Worm (Caenorhabditis elegans): Measurements from ENCODE around the gene dhhc-4.
"Not testable (repeated sequence)": the region's sequence is repeated elsewhere in the genome, so short reads cannot be mapped to it uniquely, and the experiment has no call there.

Gene dhhc-4

ce11 chrIII:9849950-9850349 is 17.6 kb downstream of the dhhc-4 start (continued):
- TF ChIP-seq lin-29 (GFP tag; IDR thresholded peaks at IDR 0.05) = no peak
- TF ChIP-seq pha-4 (GFP tag; IDR thresholded peaks at IDR 0.05) = no peak
- TF ChIP-seq pha-4 (tag; optimal IDR thresholded peaks at IDR 0.05) = no peak
- no peak for TF ChIP-seq mes-2 (tag; optimal IDR thresholded peaks at IDR 0.05; ENCODE audit: poor library complexity, severe bottlenecking)
- TF ChIP-seq ceh-28 (tag; optimal IDR thresholded peaks at IDR 0.05) = no peak
- TF ChIP-seq mdl-1 (tag; optimal IDR thresholded peaks at IDR 0.05) = peak in 1 of 2 experiments; percentile 54
- TF ChIP-seq vab-7 (GFP tag; IDR thresholded peaks at IDR 0.05) = no peak
- TF ChIP-seq nhr-42 (GFP tag; IDR thresholded peaks at IDR 0.05) = no peak
- peak; percentile 10 for TF ChIP-seq nhr-102 (tag; optimal IDR thresholded peaks at IDR 0.05)
- TF ChIP-seq ceh-20 (GFP tag; IDR thresholded peaks at IDR 0.05) = no peak
- no peak for TF ChIP-seq cey-2 (tag; optimal IDR thresholded peaks at IDR 0.05; ENCODE audit: borderline replicate concordance, insufficient read depth)
- no peak for TF ChIP-seq fos-1 (tag; optimal IDR thresholded peaks at IDR 0.05)
- TF ChIP-seq F37D6.2 (tag; optimal IDR thresholded peaks at IDR 0.05) = no peak
- TF ChIP-seq F26F4.8 (GFP tag; conservative IDR thresholded peaks at IDR 0.05) = no peak
- TF ChIP-seq spr-3 (GFP tag; optimal IDR thresholded peaks at IDR 0.05) = no peak
- no peak for TF ChIP-seq F44E2.7 (GFP tag; IDR thresholded peaks at IDR 0.05)
- no peak for TF ChIP-seq Y5F2A.4 (GFP tag; optimal IDR thresholded peaks at IDR 0.05)
- no peak for TF ChIP-seq Y48G9A.11 (GFP tag; IDR thresholded peaks at IDR 0.05)
- no peak for TF ChIP-seq rbr-2 (tag; optimal IDR thresholded peaks at IDR 0.05)
- TF ChIP-seq mxl-3 (GFP tag; optimal IDR thresholded peaks at IDR 0.05) = peak; percentile 47
- TF ChIP-seq aha-1 (tag) = no peak

DNA sequence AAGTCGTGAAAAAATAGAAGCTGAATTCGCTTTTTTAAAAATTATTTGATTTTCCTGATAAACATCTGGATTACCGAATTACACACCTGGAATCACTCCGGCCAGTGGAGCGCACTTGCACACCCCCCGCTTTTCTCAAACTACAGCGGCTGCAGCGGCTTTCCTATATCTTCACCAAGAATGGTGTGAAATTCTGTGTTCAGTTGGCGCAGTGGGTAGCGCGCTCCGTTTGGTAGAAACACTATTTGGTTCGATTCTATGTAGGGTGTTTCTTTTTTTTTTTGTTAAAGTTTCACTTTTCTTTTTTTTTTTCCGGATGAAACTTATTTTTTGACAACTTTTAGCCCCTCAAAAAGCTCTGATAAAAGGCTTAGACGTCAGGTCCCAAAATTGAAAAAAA is 18.5 kb downstream of the dhhc-4 start:
- TF ChIP-seq mdt-29 (GFP tag; IDR thresholded peaks at IDR 0.05) = peak; percentile 47; the same call in 1 of the 2 replicates
- peak; percentile 66; the same call in 1 of the 2 replicates for TF ChIP-seq dmd-8 (GFP tag; IDR thresholded peaks at IDR 0.05)
- TF ChIP-seq madf-5 (GFP tag; IDR thresholded peaks at IDR 0.05) = 0 out of 4 replicates have a peak, but pooled peaks of 1 of the 2 experiments have one; percentile 17
- 0 out of 2 replicates have a peak, but pooled peaks have one; percentile 42 for TF ChIP-seq madf-9 (GFP tag; conservative IDR thresholded peaks at IDR 0.05)
- peak; percentile 73 for TF ChIP-seq lim-7 (GFP tag; IDR thresholded peaks at IDR 0.05)
- TF ChIP-seq ZK337.2 (GFP tag; IDR thresholded peaks at IDR 0.05) = 0 out of 2 replicates have a peak, but pooled peaks have one; percentile 48
- TF ChIP-seq tra-1 (GFP tag; IDR thresholded peaks at IDR 0.05) = 0 out of 2 replicates have a peak, but pooled peaks have one; percentile 31
- peak; percentile 59; the same call in 1 of the 2 replicates for TF ChIP-seq D1046.2 (GFP tag; IDR thresholded peaks at IDR 0.05)
- peak; percentile 69 for TF ChIP-seq vab-7 (GFP tag; IDR thresholded peaks at IDR 0.05)
- peak; percentile 54; the same call in 1 of the 2 replicates for TF ChIP-seq F26F4.8 (GFP tag; conservative IDR thresholded peaks at IDR 0.05)
- peak; percentile 63; the same call in 1 of the 2 replicates for TF ChIP-seq arid-1 (GFP tag; conservative IDR thresholded peaks at IDR 0.05)
- peak; percentile 51; the same call in 1 of the 2 replicates for TF ChIP-seq hmg-1.1 (GFP tag; IDR thresholded peaks at IDR 0.05)
- peak; percentile 58 for TF ChIP-seq Y48G9A.11 (GFP tag; IDR thresholded peaks at IDR 0.05)
- peak; percentile 28; the same call in 1 of the 2 replicates for TF ChIP-seq lin-1 (GFP tag; IDR thresholded peaks at IDR 0.05)
- peak; percentile 34; the same call in 1 of the 2 replicates for TF ChIP-seq ctbp-1 (GFP tag; IDR thresholded peaks at IDR 0.05)
- 0 out of 2 replicates have a peak, but pooled peaks have one; percentile 20 for TF ChIP-seq F44E2.7 (GFP tag; IDR thresholded peaks at IDR 0.05)
- peak; percentile 73 for TF ChIP-seq snpc-1.2 (GFP tag; IDR thresholded peaks at IDR 0.05)
- TF ChIP-seq pha-4 (GFP tag; IDR thresholded peaks at IDR 0.05) = peak; percentile 60; the same call in 1 of the 2 replicates
- not testable (repeated sequence) for TF ChIP-seq pha-4 (tag; optimal IDR thresholded peaks at IDR 0.05)
- TF ChIP-seq lin-38 (GFP tag; IDR thresholded peaks at IDR 0.05) = peak; percentile 86

DNA sequence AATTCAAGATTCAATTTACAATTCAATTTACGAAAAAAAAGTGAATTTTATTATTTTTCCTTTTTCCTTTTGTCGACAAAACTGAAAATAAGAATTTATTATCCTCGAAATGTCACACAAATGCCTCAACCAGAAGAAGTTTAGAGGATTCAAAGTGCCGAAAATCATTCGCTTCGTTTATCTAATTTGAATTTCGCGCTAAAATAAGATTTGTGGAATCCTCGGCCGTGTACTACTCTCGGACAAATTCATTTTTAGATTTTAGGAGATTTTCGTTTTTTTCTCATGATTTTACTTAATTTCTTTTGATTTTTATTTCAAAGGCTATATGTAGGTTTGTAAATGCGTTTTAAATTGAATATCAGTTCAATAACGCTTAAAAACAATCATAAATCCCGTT is 19.0 kb downstream of the dhhc-4 start:
- peak; percentile 43 for TF ChIP-seq dpl-1 (GFP tag; optimal IDR thresholded peaks at IDR 0.05)
- TF ChIP-seq gei-8 (GFP tag; optimal IDR thresholded peaks at IDR 0.05) = no peak
- TF ChIP-seq mes-2 (tag; optimal IDR thresholded peaks at IDR 0.05; ENCODE audit: poor library complexity, severe bottlenecking) = peak; percentile 38
